Fruit fly (Drosophila melanogaster) whole organism, prepupa: ENCODE results near the gene Pburs.

Source experiments
- Blimp-1 ChIP-seq: fragments of 200-800 bp; sonication (Bioruptor generic); optimal IDR thresholded peaks from 3 replicates; lab custom pipeline; 2017; ENCODE audit warnings: missing biosample characterization, missing genetic modification characterization, mild to moderate bottlenecking, moderate library complexity, missing genetic modification reagents
- CG11762 ChIP-seq: fragments of 200-800 bp; sonication (Bioruptor generic); optimal IDR thresholded peaks from 3 replicates; lab custom pipeline; 2016; ENCODE audit warnings: missing biosample characterization, missing genetic modification characterization; ENCODE audit not compliant: insufficient read depth
- CG15336 ChIP-seq: fragments of 200-800 bp; sonication (Bioruptor generic); IDR thresholded peaks from 2 replicates; pipeline ENCODE4 v1.3.6; 2022; ENCODE audit warnings: missing biosample characterization, missing genetic modification characterization
- CG1621 ChIP-seq: fragments of 200-800 bp; sonication (Bioruptor generic); optimal IDR thresholded peaks from 3 replicates; lab custom pipeline; 2018; ENCODE audit warnings: missing biosample characterization, mild to moderate bottlenecking, missing genetic modification characterization
- CG3032 ChIP-seq: fragments of 200-800 bp; optimal IDR thresholded peaks from 2 replicates; lab custom pipeline; 2019; ENCODE audit warnings: missing biosample characterization, mild to moderate bottlenecking, missing genetic modification characterization, moderate library complexity
- CG31627 ChIP-seq: fragments of 200-800 bp; sonication (Bioruptor generic); optimal IDR thresholded peaks from 3 replicates; lab custom pipeline; 2016; ENCODE audit warnings: missing biosample characterization, missing genetic modification characterization
- CG32006 ChIP-seq: fragments of 200-800 bp; sonication (Bioruptor generic); optimal IDR thresholded peaks from 3 replicates; lab custom pipeline; 2017; ENCODE audit warnings: missing biosample characterization, mild to moderate bottlenecking, missing genetic modification characterization
- CG34406 ChIP-seq: fragments of 200-800 bp; sonication (Bioruptor generic); optimal IDR thresholded peaks from 3 replicates; lab custom pipeline; 2016; ENCODE audit warnings: missing biosample characterization, missing genetic modification characterization
- CG3919 ChIP-seq: fragments of 200-800 bp; sonication (Bioruptor generic); optimal IDR thresholded peaks from 3 replicates; lab custom pipeline; 2016; ENCODE audit warnings: missing biosample characterization, missing genetic modification characterization
- CG4318 ChIP-seq: fragments of 200-800 bp; sonication (Bioruptor generic); optimal IDR thresholded peaks from 3 replicates; lab custom pipeline; 2017; ENCODE audit warnings: missing biosample characterization, mild to moderate bottlenecking, missing genetic modification characterization
- CG6163 ChIP-seq: fragments of 200-800 bp; sonication (Bioruptor generic); IDR thresholded peaks from 3 replicates; pipeline ENCODE4 v1.3.6; 2022; ENCODE audit warnings: missing biosample characterization, missing genetic modification characterization
- CG6792 ChIP-seq: fragments of 200-800 bp; sonication (Bioruptor generic); optimal IDR thresholded peaks from 3 replicates; lab custom pipeline; 2016; ENCODE audit warnings: missing biosample characterization, missing genetic modification characterization
- CG7368 ChIP-seq: fragments of 200-800 bp; sonication (Bioruptor generic); optimal IDR thresholded peaks from 3 replicates; lab custom pipeline; 2016; ENCODE audit warnings: missing biosample characterization, missing genetic modification characterization
- CG8119 ChIP-seq: fragments of 200-800 bp; sonication (Bioruptor generic); IDR thresholded peaks from 3 replicates; pipeline ENCODE4 v1.3.6; 2022; ENCODE audit warnings: missing biosample characterization, missing genetic modification characterization
- CG8319 ChIP-seq: fragments of 200-800 bp; sonication (Bioruptor generic); optimal IDR thresholded peaks from 3 replicates; lab custom pipeline; 2016; ENCODE audit warnings: missing biosample characterization, missing genetic modification characterization
- Eip75B ChIP-seq: fragments of 200-800 bp; sonication (Bioruptor generic); optimal IDR thresholded peaks from 3 replicates; lab custom pipeline; 2016; ENCODE audit warnings: missing biosample characterization, missing genetic modification characterization
- Eip78C ChIP-seq: fragments of 200-800 bp; sonication (Bioruptor generic); peaks from one replicate; lab custom pipeline; 2016; ENCODE audit warnings: missing biosample characterization, missing genetic modification characterization
- Ets21C ChIP-seq: fragments of 200-800 bp; sonication (Bioruptor generic); optimal IDR thresholded peaks from 3 replicates; lab custom pipeline; 2016; ENCODE audit warnings: missing biosample characterization, missing genetic modification characterization
- Ets96B ChIP-seq: fragments of 200-800 bp; optimal IDR thresholded peaks from 2 replicates; lab custom pipeline; 2019; ENCODE audit warnings: missing biosample characterization, mild to moderate bottlenecking, missing genetic modification characterization, moderate library complexity
- Hr39 ChIP-seq: fragments of 200-800 bp; sonication (Bioruptor generic); optimal IDR thresholded peaks from 2 replicates; lab custom pipeline; 2016; ENCODE audit warnings: missing biosample characterization, missing genetic modification characterization
- Hr4 ChIP-seq: fragments of 200-800 bp; sonication (Bioruptor generic); optimal IDR thresholded peaks from 3 replicates; lab custom pipeline; 2016; ENCODE audit warnings: missing biosample characterization, missing genetic modification characterization
- Lpt ChIP-seq: fragments of 200-800 bp; sonication (Bioruptor generic); optimal IDR thresholded peaks from 3 replicates; lab custom pipeline; 2016; ENCODE audit warnings: missing biosample characterization, missing genetic modification characterization
- Sox102F ChIP-seq: fragments of 200-800 bp; sonication (Bioruptor generic); optimal IDR thresholded peaks from 2 replicates; lab custom pipeline; 2016; ENCODE audit warnings: missing biosample characterization, mild to moderate bottlenecking, missing genetic modification characterization
- Sox14 ChIP-seq: fragments of 200-800 bp; sonication (Bioruptor generic); optimal IDR thresholded peaks from 3 replicates; lab custom pipeline; 2016; ENCODE audit warnings: missing biosample characterization, missing genetic modification characterization
- achi ChIP-seq: fragments of 200-800 bp; sonication (Bioruptor generic); optimal IDR thresholded peaks from 3 replicates; lab custom pipeline; 2016; ENCODE audit warnings: missing biosample characterization, missing genetic modification characterization
- acj6 ChIP-seq: fragments of 200-800 bp; sonication (Bioruptor generic); optimal IDR thresholded peaks from 3 replicates; lab custom pipeline; 2016; ENCODE audit warnings: missing biosample characterization, missing genetic modification characterization
- cyc ChIP-seq: fragments of 200-800 bp; sonication (Bioruptor generic); optimal IDR thresholded peaks from 3 replicates; lab custom pipeline; 2016; ENCODE audit warnings: missing biosample characterization, missing genetic modification characterization
- dac ChIP-seq: fragments of 200-800 bp; sonication (Bioruptor generic); optimal IDR thresholded peaks from 2 replicates; lab custom pipeline; 2017; ENCODE audit warnings: missing biosample characterization, mild to moderate bottlenecking, missing genetic modification characterization
- dsx ChIP-seq: fragments of 200-800 bp; optimal IDR thresholded peaks from 3 replicates; lab custom pipeline; 2019; ENCODE audit warnings: missing biosample characterization, mild to moderate bottlenecking, missing genetic modification characterization, moderate library complexity; ENCODE audit not compliant: poor library complexity, severe bottlenecking
- eg ChIP-seq: fragments of 200-800 bp; sonication (Bioruptor generic); IDR thresholded peaks from 3 replicates; pipeline ENCODE4 v1.3.6; 2022; ENCODE audit warnings: missing biosample characterization, missing genetic modification characterization
- esn ChIP-seq: fragments of 200-800 bp; sonication (Bioruptor generic); optimal IDR thresholded peaks from 2 replicates; lab custom pipeline; 2016; ENCODE audit warnings: missing biosample characterization, mild to moderate bottlenecking, missing genetic modification characterization, moderate library complexity
- fd59A ChIP-seq: fragments of 200-800 bp; sonication (Bioruptor generic); optimal IDR thresholded peaks from 2 replicates; lab custom pipeline; 2017; ENCODE audit warnings: missing biosample characterization, mild to moderate bottlenecking, missing genetic modification characterization, missing genetic modification reagents
- fkh ChIP-seq: fragments of 200-800 bp; sonication (Bioruptor generic); optimal IDR thresholded peaks from 3 replicates; lab custom pipeline; 2017; ENCODE audit warnings: missing biosample characterization, mild to moderate bottlenecking, missing genetic modification characterization, moderate library complexity
- salr ChIP-seq, 2 experiments: fragments of 200-800 bp; sonication (Bioruptor generic); optimal IDR thresholded peaks; 3 replicates each; lab custom pipeline; 2016 to 2018; ENCODE audit warnings: missing biosample characterization in 2 of 2, missing genetic modification characterization in 2 of 2, mild to moderate bottlenecking in 1 of 2
- ss ChIP-seq, 2 experiments: fragments of 200-800 bp; sonication (Bioruptor generic); optimal IDR thresholded peaks; 2 replicates in 1 of 2; 3 replicates in 1 of 2; lab custom pipeline; 2017 to 2018; ENCODE audit warnings: mild to moderate bottlenecking in 2 of 2, missing biosample characterization in 2 of 2, missing genetic modification characterization in 2 of 2, moderate library complexity in 1 of 2
- svp ChIP-seq: fragments of 200-800 bp; sonication (Bioruptor generic); peaks from one replicate; lab custom pipeline; 2016; ENCODE audit warnings: missing biosample characterization, missing genetic modification characterization

The Pburs gene

DNA sequence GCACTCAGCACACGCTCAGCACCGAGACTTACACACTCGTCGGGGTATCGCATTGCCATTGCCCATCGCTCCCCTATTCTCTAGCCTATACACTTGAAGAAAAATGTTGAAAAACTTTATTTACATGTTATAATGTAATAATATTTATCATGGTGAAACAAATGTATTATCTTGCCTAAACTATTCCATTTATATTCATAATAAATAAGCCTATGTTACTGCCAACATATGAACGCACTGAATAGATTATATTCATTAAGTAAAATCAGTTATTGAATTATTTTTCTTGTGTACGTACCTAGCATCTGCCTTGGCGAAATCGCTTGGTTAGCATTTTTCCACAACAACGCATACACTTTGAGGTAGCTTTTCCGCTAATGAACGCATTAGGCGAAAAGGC lies 23.8 kb upstream of the Pburs start (continued):
- no peak for TF ChIP-seq CG11762 (GFP tag; lab: Kevin White, UChicago)
- no peak for TF ChIP-seq CG31627
- no peak for TF ChIP-seq dac
- no peak for TF ChIP-seq Ets21C (GFP tag; lab: Kevin White, UChicago)
- no peak for TF ChIP-seq cyc (GFP tag; lab: Kevin White, UChicago)
- peak; percentile 58 for TF ChIP-seq Eip78C (GFP tag; lab: Kevin White, UChicago)
- peak; percentile 17 for TF ChIP-seq CG3032
- peak; percentile 28 for TF ChIP-seq achi (GFP tag; lab: Kevin White, UChicago)
- peak; percentile 6 for TF ChIP-seq Hr4 (GFP tag; lab: Kevin White, UChicago)
- no peak for TF ChIP-seq CG34406 (GFP tag; lab: Kevin White, UChicago)
- TF ChIP-seq esn = no peak
- TF ChIP-seq CG6163 = no peak
- no peak for TF ChIP-seq Sox102F (GFP tag; lab: Kevin White, UChicago)
- no peak for TF ChIP-seq Hr39 (GFP tag; lab: Kevin White, UChicago)
- peak; percentile 35 for TF ChIP-seq fd59A (GFP tag; lab: Kevin White, UChicago)
- TF ChIP-seq Sox14 (GFP tag; lab: Kevin White, UChicago) = no peak
- TF ChIP-seq salr (GFP tag; optimal IDR thresholded peaks at IDR 0.05; lab: Kevin White, UChicago) = peak in 1 of 2 experiments; percentile 17
- peak; percentile 16 for TF ChIP-seq CG3919 (GFP tag; lab: Kevin White, UChicago)
- peak; percentile 46; the same call in 1 of the 3 replicates for TF ChIP-seq eg
- TF ChIP-seq CG7368 (GFP tag; lab: Kevin White, UChicago) = no peak
- peak; percentile 10 for TF ChIP-seq Lpt (GFP tag; lab: Kevin White, UChicago)
- TF ChIP-seq acj6 (GFP tag; lab: Kevin White, UChicago) = peak; percentile 27
- TF ChIP-seq CG1621 = no peak
- TF ChIP-seq dsx = peak; percentile 35
- TF ChIP-seq CG4318 (GFP tag; lab: Kevin White, UChicago) = peak; percentile 28
- TF ChIP-seq CG8319 = no peak
- TF ChIP-seq CG15336 = 0 out of 2 replicates have a peak, but pooled peaks have one; percentile 41
- TF ChIP-seq CG6792 (GFP tag; lab: Kevin White, UChicago) = peak; percentile 2

DNA sequence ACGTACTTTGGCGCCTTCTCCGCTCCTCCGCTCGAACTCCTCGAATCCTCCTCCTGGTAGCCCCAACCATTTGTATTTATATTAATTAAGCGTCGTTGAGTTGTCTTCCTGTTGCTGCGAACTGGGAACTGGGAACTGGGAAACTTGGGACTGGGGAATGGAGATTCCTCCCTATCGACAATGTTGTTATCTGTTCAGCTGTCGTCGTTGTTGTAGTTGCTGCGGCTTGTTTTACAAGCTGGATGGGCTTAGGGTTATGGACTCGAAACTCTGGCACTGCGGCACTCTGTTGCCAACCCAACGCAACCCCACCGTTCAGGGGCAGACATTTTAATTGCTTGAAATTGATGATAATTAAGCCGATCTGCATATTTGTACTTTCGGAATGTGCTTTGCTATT lies 21.7 kb upstream of the Pburs start:
- TF ChIP-seq svp = peak; percentile 63
- TF ChIP-seq Blimp-1 (GFP tag; lab: Kevin White, UChicago) = no peak
- peak; percentile 72 for TF ChIP-seq dsx

DNA sequence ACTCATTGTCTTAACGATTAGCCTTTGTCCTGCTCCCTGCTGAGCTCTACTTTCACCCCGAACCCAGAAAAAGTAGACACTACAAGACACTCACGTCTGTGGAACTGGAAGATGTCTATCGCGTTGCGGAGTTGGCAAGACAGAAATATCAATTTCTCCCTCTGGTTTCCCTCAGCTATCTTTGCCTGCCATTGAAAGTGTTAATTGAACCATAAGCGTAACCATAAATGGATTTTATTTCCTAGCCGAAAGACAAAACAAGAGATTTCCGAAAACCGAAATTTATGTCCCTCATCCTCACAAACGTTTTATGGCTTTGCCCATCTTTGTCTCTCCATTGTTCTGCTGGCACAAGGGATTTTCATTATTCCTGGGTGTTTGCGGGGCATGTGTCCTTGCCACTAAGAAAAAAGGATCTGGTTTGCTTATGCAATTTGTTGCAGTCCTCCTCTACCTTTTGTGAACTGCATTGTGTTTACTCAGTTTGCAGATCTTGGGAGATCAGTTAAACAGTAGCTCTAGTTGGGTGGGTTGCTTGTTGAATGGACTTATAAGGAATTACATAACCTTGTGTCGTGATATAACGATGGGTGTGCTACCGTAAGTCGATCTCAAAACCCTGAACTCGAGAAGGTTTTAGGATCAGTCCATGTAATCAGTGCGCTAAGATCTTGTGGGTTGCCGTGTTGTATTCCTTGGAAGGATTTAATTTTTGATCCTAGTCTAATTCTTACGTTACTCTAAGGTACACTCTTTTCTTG lies 18.9 kb upstream of the Pburs start:
- no peak for TF ChIP-seq achi (GFP tag; lab: Kevin White, UChicago)
- no peak for TF ChIP-seq fkh
- no peak for TF ChIP-seq ss (GFP tag; optimal IDR thresholded peaks at IDR 0.05; lab: Kevin White, UChicago)
- TF ChIP-seq CG34406 (GFP tag; lab: Kevin White, UChicago) = no peak
- TF ChIP-seq Ets96B = no peak
- no peak for TF ChIP-seq Eip78C (GFP tag; lab: Kevin White, UChicago)
- TF ChIP-seq Sox14 (GFP tag; lab: Kevin White, UChicago) = no peak
- no peak for TF ChIP-seq dac
- TF ChIP-seq CG32006 (GFP tag; lab: Kevin White, UChicago) = no peak
- no peak for TF ChIP-seq CG8119 (GFP tag; lab: Robert Waterston, UW)
- no peak for TF ChIP-seq CG1621
- no peak for TF ChIP-seq Eip75B (GFP tag; lab: Kevin White, UChicago)

DNA sequence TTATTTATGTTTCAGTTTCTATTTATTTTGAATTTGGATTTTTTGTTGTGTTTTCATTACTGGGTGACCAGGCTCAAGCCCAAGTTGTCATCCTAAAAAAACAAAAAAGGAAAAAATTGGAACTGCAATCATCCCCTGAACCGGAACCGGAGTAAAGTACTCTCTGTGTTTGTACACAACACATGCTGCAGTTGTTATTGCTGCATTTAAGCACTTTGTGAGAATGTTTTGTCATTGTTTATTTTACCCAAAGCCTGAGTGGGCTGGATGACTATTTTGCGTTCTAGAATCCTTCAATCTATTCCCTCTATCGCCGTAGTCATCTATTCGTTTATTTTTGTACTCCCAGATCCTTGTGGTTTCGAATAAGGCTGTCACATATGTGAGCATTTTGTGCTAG lies 17.3 kb upstream of the Pburs start:
- TF ChIP-seq fkh (peak; percentile 35), esn (no peak)
